Worm (Caenorhabditis elegans) whole organism, L1 larva: ENCODE data around the gene Y54F10AM.8.

Experiments used
- F16B12.6 ChIP-seq: fragments of 150-350 bp; optimal IDR thresholded peaks from 2 replicates; lab custom pipeline; 2014; ENCODE audit warnings: missing biosample characterization, missing genetic modification characterization
- Y116A8C.19 ChIP-seq: sonication (generic microtip); optimal IDR thresholded peaks from 2 replicates; lab custom pipeline; 2016; ENCODE audit warnings: missing compliant biosample characterization, missing genetic modification characterization, borderline replicate concordance
- aha-1 ChIP-seq: fragments of 150-350 bp; optimal IDR thresholded peaks from 2 replicates; lab custom pipeline; 2014; ENCODE audit warnings: missing biosample characterization, missing genetic modification characterization
- alr-1 ChIP-seq: fragments of 200-800 bp; sonication (Bioruptor generic); optimal IDR thresholded peaks from 2 replicates; lab custom pipeline; 2018; ENCODE audit warnings: borderline replicate concordance, mild to moderate bottlenecking, missing genetic modification characterization, missing compliant biosample characterization
- aly-2 ChIP-seq: fragments of 150-350 bp; optimal IDR thresholded peaks from 2 replicates; lab custom pipeline; 2014; ENCODE audit warnings: missing biosample characterization, missing genetic modification characterization
- blmp-1 ChIP-seq: fragments of 150-350 bp; optimal IDR thresholded peaks from 2 replicates; lab custom pipeline; 2014; ENCODE audit warnings: missing biosample characterization, missing genetic modification characterization
- ceh-63 ChIP-seq: fragments of 200-800 bp; sonication (Bioruptor generic); optimal IDR thresholded peaks from 2 replicates; lab custom pipeline; 2018; ENCODE audit warnings: mild to moderate bottlenecking, missing genetic modification characterization, missing compliant biosample characterization
- ceh-8 ChIP-seq: fragments of 200-800 bp; sonication (Bioruptor generic); optimal IDR thresholded peaks from 2 replicates; lab custom pipeline; 2018; ENCODE audit warnings: mild to moderate bottlenecking, missing genetic modification characterization, moderate library complexity, missing compliant biosample characterization
- ceh-88 ChIP-seq: fragments of 200-800 bp; sonication (Bioruptor generic); IDR thresholded peaks from 2 replicates; pipeline ENCODE4 v1.3.6; 2022; ENCODE audit warnings: missing genetic modification characterization, missing compliant biosample characterization
- ces-1 ChIP-seq: fragments of 150-350 bp; optimal IDR thresholded peaks from 2 replicates; lab custom pipeline; 2014; ENCODE audit warnings: missing biosample characterization, missing genetic modification reagents, missing genetic modification characterization
- dsc-1 ChIP-seq: sonication (generic microtip); optimal IDR thresholded peaks from 2 replicates; lab custom pipeline; 2016; ENCODE audit warnings: mild to moderate bottlenecking, missing genetic modification characterization, missing compliant biosample characterization
- egl-13 ChIP-seq: sonication (generic microtip); optimal IDR thresholded peaks from 2 replicates; lab custom pipeline; 2016; ENCODE audit warnings: missing genotype, missing genetic modification reagents, missing genetic modification characterization, missing compliant biosample characterization
- egl-27 ChIP-seq, 2 experiments: fragments of 150-350 bp in 1 of 2; sonication (generic microtip); optimal IDR thresholded peaks; 3 replicates each; lab custom pipeline; 2017 to 2018; ENCODE audit warnings: missing biosample characterization in 2 of 2, missing genetic modification characterization in 2 of 2, missing genetic modification reagents in 2 of 2
- elt-2 ChIP-seq: sonication (generic microtip); optimal IDR thresholded peaks from 2 replicates; lab custom pipeline; 2016; ENCODE audit warnings: missing genetic modification characterization, mild to moderate bottlenecking, inconsistent platforms, missing compliant biosample characterization, missing genetic modification reagents
- fkh-10 ChIP-seq: sonication (generic microtip); optimal IDR thresholded peaks from 2 replicates; lab custom pipeline; 2017; ENCODE audit warnings: missing biosample characterization, missing genetic modification reagents, missing genetic modification characterization
- fos-1 ChIP-seq: fragments of 150-350 bp; optimal IDR thresholded peaks from 2 replicates; lab custom pipeline; 2014; ENCODE audit warnings: missing biosample characterization, missing genetic modification characterization
- grh-1 ChIP-seq: fragments of 200-800 bp; sonication (Bioruptor generic); IDR thresholded peaks from 2 replicates; pipeline ENCODE4 v1.3.6; 2022; ENCODE audit warnings: missing genetic modification reagents, missing genetic modification characterization, missing compliant biosample characterization
- jun-1 ChIP-seq: fragments of 150-350 bp; optimal IDR thresholded peaks from 2 replicates; lab custom pipeline; 2014; ENCODE audit warnings: missing biosample characterization, missing genetic modification reagents, missing genetic modification characterization
- lin-35 ChIP-seq, 2 experiments: fragments of 150-350 bp; optimal IDR thresholded peaks; 2 replicates each; lab custom pipeline; 2014; ENCODE audit warnings: missing biosample characterization in 2 of 2, missing genetic modification characterization in 2 of 2, missing genetic modification reagents in 2 of 2
- lir-3 ChIP-seq: sonication (generic microtip); optimal IDR thresholded peaks from 2 replicates; lab custom pipeline; 2016; ENCODE audit warnings: mild to moderate bottlenecking, missing genetic modification characterization, moderate library complexity, missing compliant biosample characterization; ENCODE audit not compliant: poor library complexity
- mab-9 ChIP-seq: fragments of 200-800 bp; sonication (Bioruptor generic); IDR thresholded peaks from 2 replicates; pipeline ENCODE4 v1.3.6; 2022; ENCODE audit warnings: missing genetic modification reagents, missing genetic modification characterization, missing compliant biosample characterization
- mdl-1 ChIP-seq, 2 experiments: fragments of 150-350 bp; optimal IDR thresholded peaks; 2 replicates each; lab custom pipeline; 2014 to 2017; ENCODE audit warnings: missing biosample characterization in 2 of 2, missing genetic modification characterization in 2 of 2, inconsistent platforms in 1 of 2
- mep-1 ChIP-seq: fragments of 150-350 bp; optimal IDR thresholded peaks from 2 replicates; lab custom pipeline; 2014; ENCODE audit warnings: missing biosample characterization, missing genetic modification characterization
- nhr-11 ChIP-seq: fragments of 150-350 bp; optimal IDR thresholded peaks from 2 replicates; lab custom pipeline; 2014; ENCODE audit warnings: missing biosample characterization, missing genetic modification characterization
- nhr-19 ChIP-seq: fragments of 200-800 bp; sonication (Bioruptor generic); conservative IDR thresholded peaks from 2 replicates; pipeline ENCODE4 v1.3.6; 2022; ENCODE audit warnings: missing genetic modification characterization, missing compliant biosample characterization
- nhr-237 ChIP-seq: fragments of 150-350 bp; optimal IDR thresholded peaks from 2 replicates; lab custom pipeline; 2014; ENCODE audit warnings: missing biosample characterization, missing genetic modification characterization
- nhr-76 ChIP-seq: sonication (generic microtip); optimal IDR thresholded peaks from 2 replicates; lab custom pipeline; 2017; ENCODE audit warnings: missing biosample characterization, missing genetic modification characterization
- nhr-77 ChIP-seq: fragments of 150-350 bp; optimal IDR thresholded peaks from 2 replicates; lab custom pipeline; 2014; ENCODE audit warnings: missing biosample characterization, missing genetic modification characterization
- nhr-85 ChIP-seq: sonication (generic microtip); peaks from one replicate; lab custom pipeline; 2016; ENCODE audit warnings: missing genetic modification characterization, inconsistent platforms, missing compliant biosample characterization
- nhr-90 ChIP-seq: sonication (generic microtip); optimal IDR thresholded peaks from 2 replicates; lab custom pipeline; 2016; ENCODE audit warnings: mild to moderate bottlenecking, missing genetic modification characterization, missing compliant biosample characterization; ENCODE audit not compliant: poor library complexity
- pax-3 ChIP-seq: fragments of 200-800 bp; sonication (Bioruptor generic); optimal IDR thresholded peaks from 2 replicates; lab custom pipeline; 2018; ENCODE audit warnings: mild to moderate bottlenecking, missing genetic modification characterization, moderate library complexity, missing compliant biosample characterization
- rnt-1 ChIP-seq: sonication (generic microtip); optimal IDR thresholded peaks from 2 replicates; lab custom pipeline; 2016; ENCODE audit warnings: mild to moderate bottlenecking, missing genetic modification characterization, moderate library complexity, missing compliant biosample characterization
- skn-1 ChIP-seq: fragments of 150-350 bp; optimal IDR thresholded peaks from 2 replicates; lab custom pipeline; 2014; ENCODE audit warnings: missing biosample characterization, missing genetic modification characterization
- sox-4 ChIP-seq: sonication (generic microtip); optimal IDR thresholded peaks from 2 replicates; lab custom pipeline; 2016; ENCODE audit warnings: missing genetic modification characterization, missing compliant biosample characterization
- sptf-1 ChIP-seq: fragments of 150-350 bp; optimal IDR thresholded peaks from 2 replicates; lab custom pipeline; 2014; ENCODE audit warnings: missing biosample characterization, missing genetic modification characterization
- sup-37 ChIP-seq: fragments of 200-800 bp; sonication (Bioruptor generic); optimal IDR thresholded peaks from 2 replicates; lab custom pipeline; 2018; ENCODE audit warnings: mild to moderate bottlenecking, missing genetic modification characterization, missing compliant biosample characterization
- unc-130 ChIP-seq: fragments of 150-350 bp; optimal IDR thresholded peaks from 2 replicates; lab custom pipeline; 2017; ENCODE audit warnings: missing biosample characterization, missing genetic modification characterization, inconsistent platforms
- unc-30 ChIP-seq: sonication (generic microtip); optimal IDR thresholded peaks from 2 replicates; lab custom pipeline; 2017; ENCODE audit warnings: missing biosample characterization, missing genetic modification characterization
- unc-62 ChIP-seq: fragments of 150-350 bp; optimal IDR thresholded peaks from 2 replicates; lab custom pipeline; 2014; ENCODE audit warnings: missing biosample characterization, missing genetic modification reagents, missing genetic modification characterization
- unc-86 ChIP-seq: sonication (generic microtip); optimal IDR thresholded peaks from 2 replicates; lab custom pipeline; 2016; ENCODE audit warnings: missing genetic modification characterization, missing compliant biosample characterization
- vab-15 ChIP-seq: sonication (generic microtip); optimal IDR thresholded peaks from 2 replicates; lab custom pipeline; 2017; ENCODE audit warnings: missing genotype, mild to moderate bottlenecking, missing genetic modification characterization, missing compliant biosample characterization
- ztf-11 ChIP-seq, 2 experiments: sonication (generic microtip); optimal IDR thresholded peaks; 2 replicates each; lab custom pipeline; 2016 to 2017; ENCODE audit warnings: missing genetic modification characterization in 2 of 2, missing biosample characterization in 1 of 2, missing compliant biosample characterization in 1 of 2
- ztf-4 ChIP-seq: fragments of 150-350 bp; optimal IDR thresholded peaks from 2 replicates; lab custom pipeline; 2014; ENCODE audit warnings: missing biosample characterization, missing genetic modification characterization

Gene Y54F10AM.8

ce11 chrIII:2528621-2529113 lies 20.9 kb upstream of the Y54F10AM.8 start, which contains the start of the genes Y54F10AM.15, rbc-2 and ndua-8 (continued):
- TF ChIP-seq nhr-76 (tag; lab: Kevin White, UChicago) (no peak), ceh-63 (GFP tag; lab: Kevin White, UChicago) (no peak), lir-3 (tag; lab: Kevin White, UChicago) (no peak), ces-1 (GFP tag; lab: Kevin White, UChicago) (no peak), pax-3 (peak; percentile 84), unc-130 (tag; lab: Kevin White, UChicago) (peak; percentile 74), ztf-11 (tag; optimal IDR thresholded peaks at IDR 0.05; lab: Kevin White, UChicago) (peak in 1 of 2 experiments; percentile 65), F16B12.6 (peak; percentile 72), unc-62 (GFP tag; lab: Kevin White, UChicago) (no peak), jun-1 (tag; lab: Kevin White, UChicago) (peak; percentile 85), alr-1 (no peak), nhr-237 (tag; lab: Kevin White, UChicago) (peak; percentile 72), egl-27 (tag; optimal IDR thresholded peaks at IDR 0.05; lab: Kevin White, UChicago) (peak in 1 of 2 experiments; percentile 74), unc-30 (tag; lab: Kevin White, UChicago) (no peak), egl-13 (tag; lab: Kevin White, UChicago) (peak; percentile 72), Y116A8C.19 (no peak), aly-2 (tag; lab: Kevin White, UChicago) (peak; percentile 70), unc-86 (peak; percentile 93), fkh-10 (GFP tag; lab: Kevin White, UChicago) (peak; percentile 73), nhr-19 (GFP tag; lab: Robert Waterston, UW) (peak; percentile 94), nhr-90 (tag; lab: Kevin White, UChicago) (peak; percentile 91), sptf-1 (tag; lab: Kevin White, UChicago) (no peak), lin-35 (GFP tag; optimal IDR thresholded peaks at IDR 0.05; lab: Kevin White, UChicago) (peak; percentile 92), blmp-1 (tag; lab: Kevin White, UChicago) (peak; percentile 78), ztf-4 (peak; percentile 88), ceh-8 (GFP tag; lab: Kevin White, UChicago) (peak; percentile 52), nhr-77 (tag; lab: Kevin White, UChicago) (peak; percentile 87), vab-15 (tag; lab: Kevin White, UChicago) (peak; percentile 36), mdl-1 (tag; optimal IDR thresholded peaks at IDR 0.05; lab: Kevin White, UChicago) (peak in 1 of 2 experiments; percentile 76), nhr-11 (tag; lab: Kevin White, UChicago) (peak; percentile 88), ceh-88 (GFP tag; lab: Robert Waterston, UW) (peak; percentile 77), mep-1 (tag; lab: Kevin White, UChicago) (peak; percentile 98), rnt-1 (no peak), grh-1 (peak; percentile 81), aha-1 (tag; lab: Kevin White, UChicago) (peak; percentile 73), dsc-1 (tag; lab: Kevin White, UChicago) (peak; percentile 89), skn-1 (peak; percentile 94), mab-9 (GFP tag; lab: Robert Waterston, UW) (peak; percentile 74), nhr-85 (tag; lab: Kevin White, UChicago) (peak; percentile 92), fos-1 (tag; lab: Kevin White, UChicago) (peak; percentile 78), sup-37 (GFP tag; lab: Kevin White, UChicago) (peak; percentile 59), sox-4 (peak; percentile 80)

- TF ChIP-seq ztf-11 (tag; optimal IDR thresholded peaks at IDR 0.05; lab: Kevin White, UChicago) = no peak
- no peak for TF ChIP-seq fos-1 (tag; lab: Kevin White, UChicago)
- TF ChIP-seq sup-37 (GFP tag; lab: Kevin White, UChicago) = no peak
- TF ChIP-seq sox-4 = no peak
- TF ChIP-seq elt-2 (tag; lab: Kevin White, UChicago) = no peak
- TF ChIP-seq, all 84 proteins: peak for 0
These were observed 7.7 kb upstream of the Y54F10AM.8 start for ce11 chrIII:2515461-2515860.
